Worm (Caenorhabditis elegans): ENCODE results near the gene F10E9.12.

Gene F10E9.12

ce11 chrIII:8308238-8308637 is 16.1 kb upstream of the F10E9.12 start, which contains the start of gene F10E9.4:
F10E9.4 (plus strand) TSS chrIII:8308538.
- TF ChIP-seq zag-1 (tag; optimal IDR thresholded peaks at IDR 0.05): no peak
- TF ChIP-seq R02D3.7 (tag; optimal IDR thresholded peaks at IDR 0.05): no peak
- TF ChIP-seq ceh-28 (tag; optimal IDR thresholded peaks at IDR 0.05): no peak
- TF ChIP-seq nfya-1 (tag; optimal IDR thresholded peaks at IDR 0.05; ENCODE audit: insufficient read depth): no peak
- TF ChIP-seq unc-39 (tag; optimal IDR thresholded peaks at IDR 0.05): no peak
- TF ChIP-seq hmg-11 (tag; optimal IDR thresholded peaks at IDR 0.05): no peak
- no peak for TF ChIP-seq ztf-4 (tag; optimal IDR thresholded peaks at IDR 0.05)
- TF ChIP-seq snpc-4 (tag; optimal IDR thresholded peaks at IDR 0.05): no peak
- no peak for TF ChIP-seq ceh-16 (tag; optimal IDR thresholded peaks at IDR 0.05)
- no peak for TF ChIP-seq egl-5 (tag; optimal IDR thresholded peaks at IDR 0.05)
- TF ChIP-seq ceh-82 (tag; optimal IDR thresholded peaks at IDR 0.05): no peak
- no peak for TF ChIP-seq ZK546.5 (tag; optimal IDR thresholded peaks at IDR 0.05)
- no peak for TF ChIP-seq egl-27 (tag; optimal IDR thresholded peaks at IDR 0.05)
- no peak for TF ChIP-seq daf-12 (tag; optimal IDR thresholded peaks at IDR 0.05)
- TF ChIP-seq fkh-10 (GFP tag; optimal IDR thresholded peaks at IDR 0.05): no peak
- TF ChIP-seq lin-15B (tag; optimal IDR thresholded peaks at IDR 0.05): no peak
- no peak for TF ChIP-seq pqm-1 (tag; optimal IDR thresholded peaks at IDR 0.05)
- no peak for TF ChIP-seq lin-39 (tag; optimal IDR thresholded peaks at IDR 0.05)
- no peak for TF ChIP-seq eor-1 (tag; optimal IDR thresholded peaks at IDR 0.05)

ce11 chrIII:8310239-8311057 is 13.9 kb upstream of the F10E9.12 start, which contains the start of gene F10E9.3:
F10E9.3 (plus strand) TSS chrIII:8311007.
- TF ChIP-seq nhr-23 (tag; optimal IDR thresholded peaks at IDR 0.05) (peak; percentile 11), lin-15B (tag; optimal IDR thresholded peaks at IDR 0.05) (peak; percentile 51), fos-1 (tag; optimal IDR thresholded peaks at IDR 0.05) (no peak), hmg-11 (tag; optimal IDR thresholded peaks at IDR 0.05) (peak; percentile 28), pqm-1 (tag; optimal IDR thresholded peaks at IDR 0.05) (peak; percentile 14), ceh-9 (tag; optimal IDR thresholded peaks at IDR 0.05) (no peak), nfya-1 (tag; optimal IDR thresholded peaks at IDR 0.05; ENCODE audit: insufficient read depth) (peak; percentile 94), pha-4 (tag; optimal IDR thresholded peaks at IDR 0.05) (peak; percentile 62)

- TF ChIP-seq zag-1 (tag; optimal IDR thresholded peaks at IDR 0.05): no peak
- TF ChIP-seq jun-1 (tag; optimal IDR thresholded peaks at IDR 0.05): no peak
- no peak for TF ChIP-seq R02D3.7 (tag; optimal IDR thresholded peaks at IDR 0.05)
- TF ChIP-seq mml-1 (tag; optimal IDR thresholded peaks at IDR 0.05): no peak
- TF ChIP-seq elt-2 (tag; optimal IDR thresholded peaks at IDR 0.05): no peak
- TF ChIP-seq ama-1 (optimal IDR thresholded peaks at IDR 0.05): no peak
- no peak for TF ChIP-seq ceh-82 (tag; optimal IDR thresholded peaks at IDR 0.05)
- no peak for TF ChIP-seq nhr-76 (tag; optimal IDR thresholded peaks at IDR 0.05)
- TF ChIP-seq nhr-11 (tag; optimal IDR thresholded peaks at IDR 0.05): no peak
- no peak for TF ChIP-seq ceh-16 (tag; optimal IDR thresholded peaks at IDR 0.05)
Observed at ce11 chrIII:8312393-8312792, 11.9 kb upstream of the F10E9.12 start, which contains the start of gene F10E9.2. F10E9.2 (plus strand) TSS chrIII:8312693.

- TF ChIP-seq ama-1 (optimal IDR thresholded peaks at IDR 0.05) (no peak), lsy-12 (tag; optimal IDR thresholded peaks at IDR 0.05) (no peak), R02D3.7 (tag; optimal IDR thresholded peaks at IDR 0.05) (no peak), skn-1 (tag; optimal IDR thresholded peaks at IDR 0.05) (no peak), nhr-11 (tag; optimal IDR thresholded peaks at IDR 0.05) (no peak), zag-1 (tag; optimal IDR thresholded peaks at IDR 0.05) (no peak), unc-39 (tag; optimal IDR thresholded peaks at IDR 0.05) (no peak), hmg-11 (tag; optimal IDR thresholded peaks at IDR 0.05) (no peak), aly-2 (tag; optimal IDR thresholded peaks at IDR 0.05) (no peak), eor-1 (tag; optimal IDR thresholded peaks at IDR 0.05) (no peak), nhr-43 (tag; optimal IDR thresholded peaks at IDR 0.05; ENCODE audit: poor library complexity, severe bottlenecking) (no peak), ceh-28 (tag; optimal IDR thresholded peaks at IDR 0.05) (no peak), jun-1 (tag; optimal IDR thresholded peaks at IDR 0.05) (no peak), lin-39 (tag; optimal IDR thresholded peaks at IDR 0.05) (no peak), nhr-25 (tag; optimal IDR thresholded peaks at IDR 0.05) (no peak)
Observed at ce11 chrIII:8318488-8318887, 5.9 kb upstream of the F10E9.12 start, which contains the start of gene sas-4. sas-4 (minus strand) TSS chrIII:8318588.
